Worm (Caenorhabditis elegans) whole organism, young adult: ENCODE measurements around the gene C50F7.9.

ENCODE experiments used
- Y67H2A.10 ChIP-seq: fragments of 200-800 bp; sonication (Bioruptor generic); conservative IDR thresholded peaks from 2 replicates; pipeline ENCODE4 v1.3.6; 2022; ENCODE audit warnings: missing genetic modification reagents, missing genetic modification characterization, missing compliant biosample characterization
- die-1 ChIP-seq: sonication (generic microtip); optimal IDR thresholded peaks from 2 replicates; lab custom pipeline; 2016; ENCODE audit warnings: missing genotype, mild to moderate bottlenecking, missing genetic modification characterization, missing compliant biosample characterization
- dox-1 ChIP-seq: fragments of 200-800 bp; sonication (Bioruptor generic); IDR thresholded peaks from 2 replicates; pipeline ENCODE4 v1.3.6; 2022; ENCODE audit warnings: missing genetic modification reagents, missing genetic modification characterization, missing compliant biosample characterization
- ekl-4 ChIP-seq: fragments of 200-800 bp; sonication (Bioruptor generic); IDR thresholded peaks from 2 replicates; pipeline ENCODE4 v1.3.6; 2022; ENCODE audit warnings: missing genetic modification reagents, missing genetic modification characterization, missing compliant biosample characterization
- fkh-3 ChIP-seq: sonication (generic microtip); optimal IDR thresholded peaks from 2 replicates; lab custom pipeline; 2016; ENCODE audit warnings: mild to moderate bottlenecking, missing genetic modification characterization, missing compliant biosample characterization
- snpc-4 ChIP-seq, 5 experiments: fragments of 150-350 bp in 1 of 5; sonication (generic microtip) in 4 of 5; optimal IDR thresholded peaks; 2 replicates each; lab custom pipeline; 2014 to 2018; ENCODE audit warnings: missing genetic modification characterization in 5 of 5, missing biosample characterization in 3 of 5, antibody characterized with exemption in 2 of 5, mild to moderate bottlenecking in 2 of 5, missing compliant biosample characterization in 2 of 5, missing genotype in 2 of 5, moderate library complexity in 2 of 5, missing genetic modification reagents in 1 of 5
- unc-62 ChIP-seq: fragments of 150-350 bp; optimal IDR thresholded peaks from 2 replicates; lab custom pipeline; 2014; ENCODE audit warnings: missing biosample characterization, missing genetic modification reagents, missing genetic modification characterization

DNA sequence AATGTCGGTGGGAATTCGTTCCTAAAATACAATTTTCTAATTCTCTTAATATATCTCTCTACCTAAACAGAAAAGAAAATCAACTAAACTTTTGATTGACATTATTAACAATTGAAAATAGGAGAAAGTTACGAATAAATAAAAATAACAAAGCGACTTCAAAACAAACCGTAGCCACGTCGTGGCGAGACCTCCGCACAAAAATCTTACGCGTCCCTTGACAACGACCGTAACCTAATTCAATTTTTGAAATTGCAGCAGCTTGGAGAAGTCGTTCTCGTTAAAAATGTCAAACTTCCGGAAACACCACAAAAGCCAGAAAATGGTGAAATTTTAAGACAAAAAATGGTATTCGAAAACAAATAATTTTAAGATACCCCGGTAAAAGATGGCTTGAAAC lies 32.5 kb upstream of the C50F7.9 start:
- TF ChIP-seq die-1 (tag; lab: Kevin White, UChicago) (no peak), unc-62 (GFP tag; lab: Kevin White, UChicago) (no peak), fkh-3 (tag; lab: Kevin White, UChicago) (no peak), ekl-4 (GFP tag; lab: Robert Waterston, UW) (no peak), Y67H2A.10 (GFP tag; lab: Robert Waterston, UW) (no peak), snpc-4 (GFP tag; optimal IDR thresholded peaks at IDR 0.05; lab: Kevin White, UChicago) (no peak), snpc-4 (tag; optimal IDR thresholded peaks at IDR 0.05; lab: Kevin White, UChicago) (peak in 2 of 4 experiments; percentile 24 to 25), dox-1 (no peak)
